Worm (Caenorhabditis elegans) whole organism, young adult: ENCODE results near the gene pqn-39.

Experiments
- B0336.3 ChIP-seq: fragments of 200-800 bp; sonication (Bioruptor generic); IDR thresholded peaks from 2 replicates; pipeline ENCODE4 v1.3.6; 2022; ENCODE audit warnings: missing genetic modification characterization, missing compliant biosample characterization
- C06A6.2 ChIP-seq: fragments of 200-800 bp; sonication (Bioruptor generic); conservative IDR thresholded peaks from 2 replicates; pipeline ENCODE4 v1.3.6; 2022; ENCODE audit warnings: missing genetic modification characterization, missing compliant biosample characterization
- D2030.7 ChIP-seq: fragments of 200-800 bp; sonication (Bioruptor generic); IDR thresholded peaks from 2 replicates; pipeline ENCODE4 v1.3.6; 2022; ENCODE audit warnings: missing genetic modification reagents, missing genetic modification characterization, missing compliant biosample characterization
- F37B4.10 ChIP-seq: fragments of 200-800 bp; sonication (Bioruptor generic); IDR thresholded peaks from 2 replicates; pipeline ENCODE4 v1.3.6; 2022; ENCODE audit warnings: missing genetic modification characterization, missing compliant biosample characterization
- Y53G8AR.9 ChIP-seq: fragments of 200-800 bp; sonication (Bioruptor generic); conservative IDR thresholded peaks from 2 replicates; pipeline ENCODE4 v1.3.6; 2022; ENCODE audit warnings: missing genetic modification reagents, missing genetic modification characterization, missing compliant biosample characterization
- Y56A3A.18 ChIP-seq: fragments of 200-800 bp; sonication (Bioruptor generic); IDR thresholded peaks from 2 replicates; pipeline ENCODE4 v1.3.6; 2022; ENCODE audit warnings: missing genetic modification reagents, missing genetic modification characterization, missing compliant biosample characterization
- Y67H2A.10 ChIP-seq: fragments of 200-800 bp; sonication (Bioruptor generic); conservative IDR thresholded peaks from 2 replicates; pipeline ENCODE4 v1.3.6; 2022; ENCODE audit warnings: missing genetic modification reagents, missing genetic modification characterization, missing compliant biosample characterization
- Y79H2A.3 ChIP-seq: fragments of 200-800 bp; sonication (Bioruptor generic); conservative IDR thresholded peaks from 2 replicates; pipeline ENCODE4 v1.3.6; 2022; ENCODE audit warnings: missing genetic modification reagents, missing genetic modification characterization, missing compliant biosample characterization
- ZK185.1 ChIP-seq: sonication (generic microtip); optimal IDR thresholded peaks from 2 replicates; lab custom pipeline; 2016; ENCODE audit warnings: mild to moderate bottlenecking, missing genetic modification characterization, missing compliant biosample characterization; ENCODE audit not compliant: poor library complexity, severe bottlenecking
- ama-1 ChIP-seq, 3 experiments: fragments of 150-350 bp in 1 of 3; sonication (generic microtip) in 2 of 3; optimal IDR thresholded peaks; 2 replicates each; lab custom pipeline; 2014 to 2018; ENCODE audit warnings: missing biosample characterization in 2 of 3, missing genetic modification characterization in 2 of 3, missing genetic modification reagents in 2 of 3
- athp-1 ChIP-seq: sonication (generic microtip); optimal IDR thresholded peaks from 2 replicates; lab custom pipeline; 2017; ENCODE audit warnings: mild to moderate bottlenecking, missing genetic modification characterization, missing compliant biosample characterization
- cebp-1 ChIP-seq, 2 experiments: fragments of 200-800 bp in 1 of 2; sonication (Bioruptor generic) in 1 of 2; sonication (generic microtip) in 1 of 2; IDR thresholded peaks in 1 of 2; optimal IDR thresholded peaks in 1 of 2; 2 replicates each; pipeline versions ENCODE4 v1.3.6 to Lab custom; 2017 to 2022; ENCODE audit warnings: missing compliant biosample characterization in 2 of 2, missing genetic modification characterization in 2 of 2, mild to moderate bottlenecking in 1 of 2, missing genetic modification reagents in 1 of 2, moderate library complexity in 1 of 2
- ceh-27 ChIP-seq: fragments of 200-800 bp; sonication (Bioruptor generic); optimal IDR thresholded peaks from 2 replicates; lab custom pipeline; 2018; ENCODE audit warnings: mild to moderate bottlenecking, missing genetic modification characterization, moderate library complexity, missing compliant biosample characterization
- chd-7 ChIP-seq: sonication (generic microtip); optimal IDR thresholded peaks from 2 replicates; lab custom pipeline; 2016; ENCODE audit warnings: mild to moderate bottlenecking, missing genetic modification characterization, moderate library complexity, missing compliant biosample characterization
- dox-1 ChIP-seq: fragments of 200-800 bp; sonication (Bioruptor generic); IDR thresholded peaks from 2 replicates; pipeline ENCODE4 v1.3.6; 2022; ENCODE audit warnings: missing genetic modification reagents, missing genetic modification characterization, missing compliant biosample characterization
- efl-1 ChIP-seq: fragments of 150-350 bp; optimal IDR thresholded peaks from 2 replicates; lab custom pipeline; 2014; ENCODE audit warnings: missing biosample characterization, missing genetic modification reagents, missing genetic modification characterization
- egl-44 ChIP-seq: fragments of 200-800 bp; sonication (Bioruptor generic); IDR thresholded peaks from 2 replicates; pipeline ENCODE4 v1.3.6; 2022; ENCODE audit warnings: missing genetic modification reagents, missing genetic modification characterization, missing compliant biosample characterization
- gei-17 ChIP-seq: fragments of 200-800 bp; sonication (Bioruptor generic); optimal IDR thresholded peaks from 2 replicates; lab custom pipeline; 2018; ENCODE audit warnings: mild to moderate bottlenecking, missing genetic modification characterization, missing compliant biosample characterization
- hmg-1.2 ChIP-seq: fragments of 200-800 bp; sonication (Bioruptor generic); IDR thresholded peaks from 2 replicates; pipeline ENCODE4 v1.3.6; 2022; ENCODE audit warnings: missing genetic modification reagents, missing genetic modification characterization, missing compliant biosample characterization
- lin-35 ChIP-seq, 3 experiments: fragments of 150-350 bp in 2 of 3; sonication (generic microtip) in 1 of 3; optimal IDR thresholded peaks; 2 replicates each; lab custom pipeline; 2014 to 2018; ENCODE audit warnings: missing biosample characterization in 3 of 3, missing genetic modification characterization in 3 of 3, missing genetic modification reagents in 3 of 3
- lin-40 ChIP-seq: sonication (generic microtip); optimal IDR thresholded peaks from 2 replicates; lab custom pipeline; 2016; ENCODE audit warnings: missing genetic modification characterization, mild to moderate bottlenecking, missing compliant biosample characterization, missing genotype, missing genetic modification reagents
- madf-10 ChIP-seq: sonication (generic microtip); optimal IDR thresholded peaks from 2 replicates; lab custom pipeline; 2016; ENCODE audit warnings: mild to moderate bottlenecking, missing genetic modification characterization, missing compliant biosample characterization
- mcd-1 ChIP-seq: fragments of 200-800 bp; sonication (Bioruptor generic); IDR thresholded peaks from 2 replicates; pipeline ENCODE4 v1.3.6; 2022; ENCODE audit warnings: missing genetic modification reagents, missing genetic modification characterization, missing compliant biosample characterization
- nfya-2 ChIP-seq: fragments of 200-800 bp; sonication (Bioruptor generic); IDR thresholded peaks from 2 replicates; pipeline ENCODE4 v1.3.6; 2022; ENCODE audit warnings: missing genetic modification reagents, missing genetic modification characterization, missing compliant biosample characterization
- nhr-80 ChIP-seq: sonication (generic microtip); optimal IDR thresholded peaks from 2 replicates; lab custom pipeline; 2016; ENCODE audit warnings: missing genetic modification characterization, missing compliant biosample characterization
- rcor-1 ChIP-seq: fragments of 200-800 bp; sonication (Bioruptor generic); IDR thresholded peaks from 2 replicates; pipeline ENCODE4 v1.3.6; 2022; ENCODE audit warnings: missing genetic modification reagents, missing genetic modification characterization, missing compliant biosample characterization
- repo-1 ChIP-seq: sonication (generic microtip); optimal IDR thresholded peaks from 2 replicates; lab custom pipeline; 2017; ENCODE audit warnings: mild to moderate bottlenecking, missing genetic modification characterization, missing compliant biosample characterization
- snpc-4 ChIP-seq, 5 experiments: fragments of 150-350 bp in 1 of 5; sonication (generic microtip) in 4 of 5; optimal IDR thresholded peaks; 2 replicates each; lab custom pipeline; 2014 to 2018; ENCODE audit warnings: missing genetic modification characterization in 5 of 5, missing biosample characterization in 3 of 5, antibody characterized with exemption in 2 of 5, mild to moderate bottlenecking in 2 of 5, missing compliant biosample characterization in 2 of 5, missing genotype in 2 of 5, moderate library complexity in 2 of 5, missing genetic modification reagents in 1 of 5
- tbp1 ChIP-seq: fragments of 200-800 bp; sonication (Bioruptor generic); optimal IDR thresholded peaks from 2 replicates; lab custom pipeline; 2018; ENCODE audit warnings: mild to moderate bottlenecking, missing genetic modification characterization, missing compliant biosample characterization
- unc-62 ChIP-seq: fragments of 150-350 bp; optimal IDR thresholded peaks from 2 replicates; lab custom pipeline; 2014; ENCODE audit warnings: missing biosample characterization, missing genetic modification reagents, missing genetic modification characterization
- zfh-2 ChIP-seq: fragments of 200-800 bp; sonication (Bioruptor generic); conservative IDR thresholded peaks from 2 replicates; pipeline ENCODE4 v1.3.6; 2022; ENCODE audit warnings: missing genetic modification reagents, missing genetic modification characterization, missing compliant biosample characterization
- ztf-26 ChIP-seq: sonication (generic microtip); optimal IDR thresholded peaks from 2 replicates; lab custom pipeline; 2017; ENCODE audit warnings: missing genetic modification characterization, missing compliant biosample characterization

The pqn-39 gene

ce11 chrX:13952347-13952746 is 16.1 kb downstream of the pqn-39 start:
- peak; percentile 65 for TF ChIP-seq zfh-2 (GFP tag; lab: Robert Waterston, UW)
- TF ChIP-seq Y67H2A.10 (GFP tag; lab: Robert Waterston, UW) = no peak
- no peak for TF ChIP-seq ama-1 (optimal IDR thresholded peaks at IDR 0.05; lab: Kevin White, UChicago)
- TF ChIP-seq ama-1 (GFP tag; optimal IDR thresholded peaks at IDR 0.05; lab: Kevin White, UChicago) = no peak
- TF ChIP-seq efl-1 (GFP tag; lab: Kevin White, UChicago) = no peak
- TF ChIP-seq athp-1 (tag; lab: Kevin White, UChicago) = no peak
- no peak for TF ChIP-seq egl-44 (GFP tag; lab: Robert Waterston, UW)
- TF ChIP-seq Y79H2A.3 = no peak
- TF ChIP-seq, all 124 proteins: peak for 1

- TF ChIP-seq mcd-1 (GFP tag; lab: Robert Waterston, UW) (peak; percentile 29), tbp1 (GFP tag; lab: Kevin White, UChicago) (peak; percentile 2), ztf-26 (tag; lab: Kevin White, UChicago) (peak; percentile 60), ceh-27 (peak; percentile 24), lin-40 (tag; lab: Kevin White, UChicago) (peak; percentile 54), zfh-2 (GFP tag; lab: Robert Waterston, UW) (peak; percentile 77), Y56A3A.18 (GFP tag; lab: Robert Waterston, UW) (no peak), B0336.3 (GFP tag; lab: Robert Waterston, UW) (peak; percentile 58; the same call in 1 of the 2 replicates), nhr-80 (tag; lab: Kevin White, UChicago) (peak; percentile 56), unc-62 (peak; percentile 7), snpc-4 (GFP tag; optimal IDR thresholded peaks at IDR 0.05; lab: Kevin White, UChicago) (no peak), snpc-4 (tag; optimal IDR thresholded peaks at IDR 0.05; lab: Kevin White, UChicago) (peak in 1 of 4 experiments; percentile 34), Y79H2A.3 (no peak), gei-17 (peak; percentile 5), cebp-1 (GFP tag; IDR thresholded peaks at IDR 0.05; lab: Robert Waterston, UW) (no peak), cebp-1 (tag; optimal IDR thresholded peaks at IDR 0.05; lab: Kevin White, UChicago) (peak; percentile 56), dox-1 (GFP tag; lab: Robert Waterston, UW) (0 out of 2 replicates have a peak, but pooled peaks have one; percentile 46), D2030.7 (GFP tag; lab: Robert Waterston, UW) (no peak), madf-10 (tag; lab: Kevin White, UChicago) (peak; percentile 9), rcor-1 (GFP tag; lab: Robert Waterston, UW) (peak; percentile 42; the same call in 1 of the 2 replicates), chd-7 (tag; lab: Kevin White, UChicago) (no peak), F37B4.10 (GFP tag; lab: Robert Waterston, UW) (no peak), ama-1 (optimal IDR thresholded peaks at IDR 0.05; lab: Kevin White, UChicago) (no peak), ama-1 (GFP tag; optimal IDR thresholded peaks at IDR 0.05; lab: Kevin White, UChicago) (no peak), hmg-1.2 (GFP tag; lab: Robert Waterston, UW) (peak; percentile 89), ZK185.1 (tag; lab: Kevin White, UChicago) (peak; percentile 43)
- TF ChIP-seq, all 124 proteins: peak for 17
These were observed 17.8 kb downstream of the pqn-39 start for ce11 chrX:13950620-13951152.

ce11 chrX:13948810-13949209 is 19.7 kb downstream of the pqn-39 start, which contains the start of gene alg-1:
alg-1 (plus strand) TSS chrX:13949110.
- TF ChIP-seq Y53G8AR.9 (GFP tag; lab: Robert Waterston, UW) (no peak), repo-1 (tag; lab: Kevin White, UChicago) (no peak), nfya-2 (GFP tag; lab: Robert Waterston, UW) (no peak), C06A6.2 (GFP tag; lab: Robert Waterston, UW) (no peak), lin-35 (GFP tag; optimal IDR thresholded peaks at IDR 0.05; lab: Kevin White, UChicago) (no peak)
- TF ChIP-seq, all 124 proteins: peak for 0
